Worm (Caenorhabditis elegans): ENCODE data around the gene srw-8.

Gene srw-8

DNA sequence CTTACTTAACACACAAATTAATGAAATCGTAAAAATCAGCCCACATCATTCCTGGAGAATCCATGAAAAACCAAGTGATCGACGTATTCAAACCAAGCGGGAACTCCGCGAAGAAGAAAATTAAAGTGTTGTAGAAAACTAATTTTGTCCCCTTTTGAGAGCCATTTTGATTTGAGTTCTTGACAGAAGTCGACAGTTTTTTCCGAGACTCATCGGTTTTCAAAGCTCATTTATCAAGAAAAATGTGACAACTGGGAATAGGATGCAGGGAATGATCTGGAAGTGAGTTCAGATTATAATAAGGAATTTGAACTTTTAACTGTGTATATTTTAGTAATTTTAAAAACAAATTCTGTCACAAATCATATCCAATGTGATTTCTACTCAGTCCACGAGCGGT, 22.7 kb downstream of the srw-8 start, which contains the start of gene srw-135:
Gene srw-135 (minus strand): TSS at position 101 of the 400 bp plus-strand sequence.
- no peak for TF ChIP-seq nhr-23 (tag; optimal IDR thresholded peaks at IDR 0.05)
- no peak for TF ChIP-seq pqm-1 (tag; optimal IDR thresholded peaks at IDR 0.05)
- TF ChIP-seq R02D3.7 (tag; optimal IDR thresholded peaks at IDR 0.05): no peak

DNA sequence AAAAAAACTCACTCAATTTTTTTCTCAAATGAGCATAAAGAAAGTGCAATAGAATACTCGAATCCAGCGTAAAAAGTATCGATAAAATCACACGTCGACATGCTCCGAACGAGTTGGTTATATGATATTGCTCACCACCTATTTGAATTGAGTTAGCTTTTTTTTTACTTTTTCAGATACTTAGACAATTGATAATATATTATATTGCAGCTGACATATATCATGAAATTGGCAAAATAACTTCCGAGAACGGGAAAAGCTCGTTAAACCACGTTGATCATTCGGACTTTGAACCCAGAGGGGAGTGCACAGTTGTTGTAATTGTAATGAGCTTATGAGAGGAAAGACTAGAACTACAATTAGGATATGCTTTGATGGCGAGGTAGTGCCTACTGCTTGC, 23.7 kb downstream of the srw-8 start, which contains the start of gene srw-136:
Gene srw-136 (minus strand): TSS at position 101 of the 400 bp plus-strand sequence.
- no peak for TF ChIP-seq elt-2 (tag; optimal IDR thresholded peaks at IDR 0.05)
- no peak for TF ChIP-seq ztf-4 (tag; optimal IDR thresholded peaks at IDR 0.05)
- TF ChIP-seq nhr-12 (tag; optimal IDR thresholded peaks at IDR 0.05): no peak
- no peak for TF ChIP-seq unc-39 (tag; optimal IDR thresholded peaks at IDR 0.05)
- TF ChIP-seq nhr-76 (tag; optimal IDR thresholded peaks at IDR 0.05): no peak
- no peak for TF ChIP-seq jun-1 (tag; optimal IDR thresholded peaks at IDR 0.05)
- no peak for TF ChIP-seq snpc-4 (tag; optimal IDR thresholded peaks at IDR 0.05)
- no peak for TF ChIP-seq eor-1 (tag; optimal IDR thresholded peaks at IDR 0.05)
- TF ChIP-seq mml-1 (tag; optimal IDR thresholded peaks at IDR 0.05): no peak
- no peak for TF ChIP-seq ceh-9 (tag; optimal IDR thresholded peaks at IDR 0.05)
- no peak for TF ChIP-seq R02D3.7 (tag; optimal IDR thresholded peaks at IDR 0.05)
- TF ChIP-seq mdl-1 (tag; optimal IDR thresholded peaks at IDR 0.05): no peak
- no peak for TF ChIP-seq fos-1 (tag; optimal IDR thresholded peaks at IDR 0.05)
- TF ChIP-seq nfya-1 (tag; optimal IDR thresholded peaks at IDR 0.05; ENCODE audit: insufficient read depth): no peak
- TF ChIP-seq nhr-28 (tag; optimal IDR thresholded peaks at IDR 0.05): no peak
- TF ChIP-seq nhr-25 (tag; optimal IDR thresholded peaks at IDR 0.05): no peak
- no peak for TF ChIP-seq nhr-43 (tag; optimal IDR thresholded peaks at IDR 0.05; ENCODE audit: poor library complexity, severe bottlenecking)

DNA sequence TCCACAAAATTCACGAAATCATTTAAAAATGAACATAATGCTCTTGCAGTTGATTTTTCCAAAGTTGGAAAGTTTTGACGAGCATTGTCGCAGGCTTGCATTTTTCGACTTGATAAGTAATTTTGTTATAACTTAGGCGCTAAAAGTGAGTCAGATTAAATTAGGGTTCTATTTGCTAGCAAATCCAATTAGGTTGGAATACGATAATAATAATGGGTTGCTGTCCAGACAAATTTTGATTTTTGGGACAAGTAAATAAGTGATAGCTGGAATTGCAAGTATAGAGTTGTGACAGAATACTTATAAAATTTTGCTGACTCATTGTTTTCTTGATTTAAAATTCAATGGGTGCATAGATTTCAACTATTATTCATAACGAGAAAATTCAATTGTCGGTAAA, 28.2 kb downstream of the srw-8 start, which contains the start of gene srw-112:
Gene srw-112 (minus strand): TSS at position 101 of the 400 bp plus-strand sequence.
- TF ChIP-seq jun-1 (tag; optimal IDR thresholded peaks at IDR 0.05): no peak

DNA sequence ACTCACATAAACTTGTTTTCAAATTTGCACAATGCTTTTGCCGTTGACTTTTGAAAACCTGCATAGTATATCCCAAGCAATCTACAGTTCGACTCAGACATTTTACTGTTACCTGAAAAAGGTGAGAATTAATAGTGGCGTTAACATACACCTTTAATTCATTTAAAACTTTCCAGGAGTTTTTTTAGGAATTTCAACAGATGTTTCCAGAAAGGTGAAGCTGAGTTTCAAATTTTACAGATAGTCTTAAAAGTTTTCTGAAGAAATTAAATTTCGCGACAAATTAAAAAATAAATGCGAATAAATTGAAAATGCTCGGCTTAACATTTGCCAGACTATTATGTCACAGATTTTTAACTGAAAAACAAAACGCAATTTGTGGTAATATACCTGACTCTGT, 34.4 kb downstream of the srw-8 start, which contains the start of gene srw-119:
Gene srw-119 (minus strand): TSS at position 101 of the 400 bp plus-strand sequence.
- TF ChIP-seq lsy-12 (tag; optimal IDR thresholded peaks at IDR 0.05) (no peak), nhr-43 (tag; optimal IDR thresholded peaks at IDR 0.05; ENCODE audit: poor library complexity, severe bottlenecking) (no peak), pha-4 (tag; optimal IDR thresholded peaks at IDR 0.05) (no peak), tbx-2 (tag; optimal IDR thresholded peaks at IDR 0.05) (no peak), snpc-4 (tag; optimal IDR thresholded peaks at IDR 0.05) (no peak), ceh-9 (tag; optimal IDR thresholded peaks at IDR 0.05) (no peak), nhr-67 (tag; optimal IDR thresholded peaks at IDR 0.05) (no peak), ama-1 (optimal IDR thresholded peaks at IDR 0.05) (no peak), elt-1 (tag; optimal IDR thresholded peaks at IDR 0.05) (no peak), eor-1 (tag; optimal IDR thresholded peaks at IDR 0.05) (no peak)

DNA sequence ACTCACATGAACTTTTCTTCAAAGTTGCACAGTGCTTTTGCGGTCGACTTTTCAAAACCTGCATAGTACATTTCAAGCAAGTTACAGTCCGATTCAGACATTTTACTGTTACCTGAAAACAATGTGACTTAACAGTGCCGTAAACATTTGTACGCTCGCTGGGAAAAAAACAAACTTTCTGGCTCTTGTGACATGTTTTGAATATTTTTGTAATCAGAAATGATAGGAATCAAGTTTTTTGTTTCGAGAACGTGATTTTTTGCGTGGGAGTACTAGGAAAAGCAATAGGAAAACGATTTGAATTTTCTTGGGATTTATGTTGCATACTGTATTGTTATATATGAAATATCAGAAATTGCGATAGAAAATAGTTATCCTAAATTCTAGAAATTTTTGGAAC, 38.0 kb downstream of the srw-8 start, which contains the start of gene srw-120:
Gene srw-120 (minus strand): TSS at position 101 of the 400 bp plus-strand sequence.
- TF ChIP-seq ZK546.5 (tag; optimal IDR thresholded peaks at IDR 0.05) (no peak), ceh-16 (tag; optimal IDR thresholded peaks at IDR 0.05) (no peak), unc-39 (tag; optimal IDR thresholded peaks at IDR 0.05) (no peak), pqm-1 (tag; optimal IDR thresholded peaks at IDR 0.05) (no peak), nfya-1 (tag; optimal IDR thresholded peaks at IDR 0.05; ENCODE audit: insufficient read depth) (no peak), fkh-2 (tag; optimal IDR thresholded peaks at IDR 0.05) (no peak), nhr-11 (tag; optimal IDR thresholded peaks at IDR 0.05) (no peak), aly-2 (tag; optimal IDR thresholded peaks at IDR 0.05) (no peak), egl-27 (tag; optimal IDR thresholded peaks at IDR 0.05) (no peak), ama-1 (optimal IDR thresholded peaks at IDR 0.05) (no peak), nhr-28 (tag; optimal IDR thresholded peaks at IDR 0.05) (no peak)

DNA sequence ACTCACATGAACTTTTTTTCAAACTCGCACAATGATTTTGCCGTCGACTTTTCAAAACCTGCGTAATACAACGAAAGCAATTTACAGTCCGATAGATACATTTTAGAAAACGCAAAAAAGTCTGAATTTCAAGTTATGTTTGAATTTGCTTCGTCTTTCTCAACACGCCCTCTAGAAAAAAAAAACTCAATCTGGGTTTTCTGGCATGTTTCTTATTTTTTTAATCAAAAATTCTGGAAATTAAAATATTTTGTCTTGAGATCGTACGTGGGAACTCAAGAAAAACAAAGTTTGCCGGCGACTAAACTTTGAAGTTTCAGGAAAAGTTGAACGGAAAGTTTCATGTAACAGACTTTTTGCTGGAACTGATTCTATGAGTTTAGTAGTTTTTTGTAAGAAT, 40.3 kb downstream of the srw-8 start, which contains the start of gene srw-115:
Gene srw-115 (minus strand): TSS at position 101 of the 400 bp plus-strand sequence.
- TF ChIP-seq lin-15B (tag; optimal IDR thresholded peaks at IDR 0.05): no peak
- TF ChIP-seq egl-27 (tag; optimal IDR thresholded peaks at IDR 0.05): no peak
- no peak for TF ChIP-seq R02D3.7 (tag; optimal IDR thresholded peaks at IDR 0.05)
- TF ChIP-seq nhr-43 (tag; optimal IDR thresholded peaks at IDR 0.05; ENCODE audit: poor library complexity, severe bottlenecking): no peak
- TF ChIP-seq lin-39 (tag; optimal IDR thresholded peaks at IDR 0.05): no peak
- TF ChIP-seq tbx-2 (tag; optimal IDR thresholded peaks at IDR 0.05): no peak
- no peak for TF ChIP-seq elt-3 (tag; optimal IDR thresholded peaks at IDR 0.05)
- no peak for TF ChIP-seq ama-1 (optimal IDR thresholded peaks at IDR 0.05)
- TF ChIP-seq nhr-237 (tag; optimal IDR thresholded peaks at IDR 0.05): no peak
- TF ChIP-seq nhr-76 (tag; optimal IDR thresholded peaks at IDR 0.05): no peak
- TF ChIP-seq pqm-1 (tag; optimal IDR thresholded peaks at IDR 0.05): no peak
- TF ChIP-seq ceh-28 (tag; optimal IDR thresholded peaks at IDR 0.05): no peak
- no peak for TF ChIP-seq aly-2 (tag; optimal IDR thresholded peaks at IDR 0.05)
- no peak for TF ChIP-seq pha-4 (tag; optimal IDR thresholded peaks at IDR 0.05)
- TF ChIP-seq mml-1 (tag; optimal IDR thresholded peaks at IDR 0.05): no peak
